Fruit fly (Drosophila melanogaster): Measurements from ENCODE around the gene brk.
A peak's percentile ranks its signal among the peaks of the same experiment; 100 is the strongest.

brk gene

dm6 chrX:7312406-7312805, 4.7 kb downstream of the brk start (continued):
- peak; percentile 66 for TF ChIP-seq Eip78C (GFP tag)
- no peak for TF ChIP-seq cyc (GFP tag; optimal IDR thresholded peaks at IDR 0.05)
- TF ChIP-seq CG16779 (tag; optimal IDR thresholded peaks at IDR 0.05) = no peak
- TF ChIP-seq salr (GFP tag; optimal IDR thresholded peaks at IDR 0.05) = peak in 1 of 2 experiments; percentile 36
- no peak for TF ChIP-seq Hr39 (GFP tag; optimal IDR thresholded peaks at IDR 0.05)
- TF ChIP-seq CG6276 (GFP tag; optimal IDR thresholded peaks at IDR 0.05) = peak; percentile 9
- no peak for TF ChIP-seq CG3919 (GFP tag; optimal IDR thresholded peaks at IDR 0.05)
- TF ChIP-seq esn (GFP tag; optimal IDR thresholded peaks at IDR 0.05) = no peak
- TF ChIP-seq CG34406 (GFP tag; optimal IDR thresholded peaks at IDR 0.05) = no peak
- TF ChIP-seq Sox102F (GFP tag; optimal IDR thresholded peaks at IDR 0.05) = no peak
- peak; percentile 47; the same call in 2 of the 3 replicates for TF ChIP-seq CG8119 (GFP tag; IDR thresholded peaks at IDR 0.05)
- no peak for TF ChIP-seq acj6 (GFP tag; optimal IDR thresholded peaks at IDR 0.05)
- peak; percentile 63 for TF ChIP-seq CG15336 (GFP tag; IDR thresholded peaks at IDR 0.05)
- TF ChIP-seq vri (GFP tag; optimal IDR thresholded peaks at IDR 0.05) = no peak
- no peak for TF ChIP-seq Sox14 (GFP tag; optimal IDR thresholded peaks at IDR 0.05)
- TF ChIP-seq CG6808 (GFP tag; optimal IDR thresholded peaks at IDR 0.05) = no peak
- TF ChIP-seq spab (GFP tag; optimal IDR thresholded peaks at IDR 0.05) = no peak
- TF ChIP-seq CG8319 (GFP tag; optimal IDR thresholded peaks at IDR 0.05) = no peak
- TF ChIP-seq net (GFP tag; optimal IDR thresholded peaks at IDR 0.05) = peak; percentile 21

- TF ChIP-seq Eip78C (GFP tag) (peak; percentile 21), Hr38 (GFP tag; optimal IDR thresholded peaks at IDR 0.05) (no peak), CG7368 (GFP tag; optimal IDR thresholded peaks at IDR 0.05) (no peak), svp (GFP tag) (peak; percentile 48)
Measured at dm6 chrX:7315925-7316650, 8.3 kb downstream of the brk start.

dm6 chrX:7317214-7318210, 9.8 kb downstream of the brk start:
- TF ChIP-seq Sox102F (GFP tag; optimal IDR thresholded peaks at IDR 0.05) (no peak), vri (GFP tag; optimal IDR thresholded peaks at IDR 0.05) (peak; percentile 53), Sox15 (GFP tag; optimal IDR thresholded peaks at IDR 0.05) (no peak), spab (GFP tag; optimal IDR thresholded peaks at IDR 0.05) (no peak), CG15336 (GFP tag; IDR thresholded peaks at IDR 0.05) (no peak), eg (GFP tag; IDR thresholded peaks at IDR 0.05) (no peak), fkh (GFP tag; optimal IDR thresholded peaks at IDR 0.05) (peak; percentile 22), Eip78C (GFP tag) (peak; percentile 47), esn (GFP tag; optimal IDR thresholded peaks at IDR 0.05) (no peak), CG4318 (GFP tag; optimal IDR thresholded peaks at IDR 0.05) (no peak), CG3032 (tag; optimal IDR thresholded peaks at IDR 0.05) (no peak), CG31627 (GFP tag; optimal IDR thresholded peaks at IDR 0.05) (no peak), fd59A (GFP tag; optimal IDR thresholded peaks at IDR 0.05) (no peak), OdsH (GFP tag; optimal IDR thresholded peaks at IDR 0.05) (no peak), svp (GFP tag) (peak; percentile 81)

dm6 chrX:7318464-7318863, 10.7 kb downstream of the brk start:
- TF ChIP-seq CG6854 (GFP tag; optimal IDR thresholded peaks at IDR 0.05) = no peak
- peak; percentile 62 for TF ChIP-seq fkh (GFP tag; optimal IDR thresholded peaks at IDR 0.05)
- TF ChIP-seq lz (GFP tag; optimal IDR thresholded peaks at IDR 0.05) = no peak

Measured in whole organism, prepupa.